Worm (Caenorhabditis elegans) whole organism, L2 larva: ENCODE results near the gene mdt-19.

ENCODE experiments used
- C34F6.9 ChIP-seq: fragments of 150-350 bp; optimal IDR thresholded peaks from 2 replicates; lab custom pipeline; 2014; ENCODE audit warnings: missing biosample characterization, missing genetic modification characterization
- R02D3.7 ChIP-seq: fragments of 150-350 bp; optimal IDR thresholded peaks from 2 replicates; lab custom pipeline; 2014; ENCODE audit warnings: missing biosample characterization, missing genetic modification characterization
- Y55F3AM.14 ChIP-seq: fragments of 200-800 bp; sonication (Bioruptor generic); optimal IDR thresholded peaks from 2 replicates; lab custom pipeline; 2018; ENCODE audit warnings: mild to moderate bottlenecking, missing genetic modification characterization, missing compliant biosample characterization
- ZK546.5 ChIP-seq: sonication (generic microtip); optimal IDR thresholded peaks from 2 replicates; lab custom pipeline; 2017; ENCODE audit warnings: missing biosample characterization, missing genetic modification characterization
- alr-1 ChIP-seq: fragments of 150-350 bp; optimal IDR thresholded peaks from 2 replicates; lab custom pipeline; 2014; ENCODE audit warnings: missing biosample characterization, missing genetic modification characterization
- aly-2 ChIP-seq: fragments of 150-350 bp; optimal IDR thresholded peaks from 2 replicates; lab custom pipeline; 2014; ENCODE audit warnings: missing biosample characterization, missing genetic modification characterization
- ama-1 ChIP-seq: fragments of 150-350 bp; optimal IDR thresholded peaks from 2 replicates; lab custom pipeline; 2018; ENCODE audit warnings: inconsistent platforms
- blmp-1 ChIP-seq: sonication (generic microtip); optimal IDR thresholded peaks from 2 replicates; lab custom pipeline; 2017; ENCODE audit warnings: missing genetic modification characterization, mild to moderate bottlenecking, missing compliant biosample characterization, antibody characterized with exemption, moderate library complexity; ENCODE audit not compliant: insufficient read depth
- ceh-16 ChIP-seq: fragments of 150-350 bp; optimal IDR thresholded peaks from 2 replicates; lab custom pipeline; 2014; ENCODE audit warnings: missing biosample characterization, missing genetic modification characterization
- ceh-82 ChIP-seq: fragments of 150-350 bp; optimal IDR thresholded peaks from 2 replicates; lab custom pipeline; 2014; ENCODE audit warnings: missing biosample characterization, missing genetic modification characterization
- egl-27 ChIP-seq: sonication (generic microtip); optimal IDR thresholded peaks from 3 replicates; lab custom pipeline; 2017; ENCODE audit warnings: missing biosample characterization, missing genetic modification reagents, missing genetic modification characterization
- elt-1 ChIP-seq: fragments of 150-350 bp; optimal IDR thresholded peaks from 2 replicates; lab custom pipeline; 2014; ENCODE audit warnings: missing biosample characterization, missing genetic modification characterization
- elt-3 ChIP-seq: sonication (generic microtip); optimal IDR thresholded peaks from 2 replicates; lab custom pipeline; 2017; ENCODE audit warnings: missing biosample characterization, missing genetic modification characterization
- fos-1 ChIP-seq: fragments of 150-350 bp; optimal IDR thresholded peaks from 2 replicates; lab custom pipeline; 2014; ENCODE audit warnings: missing biosample characterization, missing genetic modification characterization
- gmeb-1 ChIP-seq: fragments of 150-350 bp; optimal IDR thresholded peaks from 2 replicates; lab custom pipeline; 2014; ENCODE audit warnings: missing biosample characterization, missing genetic modification characterization
- lin-13 ChIP-seq: fragments of 150-350 bp; optimal IDR thresholded peaks from 2 replicates; lab custom pipeline; 2014; ENCODE audit warnings: missing biosample characterization, missing genetic modification reagents, missing genetic modification characterization
- mab-5 ChIP-seq: fragments of 150-350 bp; optimal IDR thresholded peaks from 2 replicates; lab custom pipeline; 2014; ENCODE audit warnings: missing biosample characterization, missing genetic modification characterization
- mbf-1 ChIP-seq: sonication (generic microtip); optimal IDR thresholded peaks from 2 replicates; lab custom pipeline; 2017; ENCODE audit warnings: missing biosample characterization, missing genetic modification characterization
- mdl-1 ChIP-seq, 2 experiments: fragments of 150-350 bp in 1 of 2; sonication (generic microtip) in 1 of 2; optimal IDR thresholded peaks; 2 replicates each; lab custom pipeline; 2017; ENCODE audit warnings: missing biosample characterization in 2 of 2, missing genetic modification characterization in 2 of 2
- nhr-10 ChIP-seq: sonication (generic microtip); optimal IDR thresholded peaks from 2 replicates; lab custom pipeline; 2017; ENCODE audit warnings: missing biosample characterization, missing genetic modification characterization
- nhr-11 ChIP-seq: fragments of 150-350 bp; optimal IDR thresholded peaks from 2 replicates; lab custom pipeline; 2014; ENCODE audit warnings: missing biosample characterization, missing genetic modification characterization
- nhr-12 ChIP-seq: fragments of 150-350 bp; optimal IDR thresholded peaks from 2 replicates; lab custom pipeline; 2014; ENCODE audit warnings: missing biosample characterization, missing genetic modification characterization
- nhr-21 ChIP-seq: fragments of 150-350 bp; optimal IDR thresholded peaks from 2 replicates; lab custom pipeline; 2014; ENCODE audit warnings: missing biosample characterization, missing genetic modification characterization
- nhr-237 ChIP-seq: fragments of 150-350 bp; optimal IDR thresholded peaks from 2 replicates; lab custom pipeline; 2014; ENCODE audit warnings: missing biosample characterization, missing genetic modification characterization
- nhr-25 ChIP-seq: fragments of 150-350 bp; sonication (generic microtip); optimal IDR thresholded peaks from 3 replicates; lab custom pipeline; 2014; ENCODE audit warnings: missing biosample characterization, missing genetic modification characterization
- nhr-6 ChIP-seq: fragments of 150-350 bp; optimal IDR thresholded peaks from 2 replicates; lab custom pipeline; 2014; ENCODE audit warnings: missing biosample characterization, missing genetic modification characterization
- nhr-77 ChIP-seq: fragments of 150-350 bp; optimal IDR thresholded peaks from 2 replicates; lab custom pipeline; 2014; ENCODE audit warnings: missing biosample characterization, missing genetic modification characterization
- peb-1 ChIP-seq: fragments of 150-350 bp; optimal IDR thresholded peaks from 2 replicates; lab custom pipeline; 2014; ENCODE audit warnings: missing biosample characterization, missing genetic modification characterization
- sem-4 ChIP-seq: fragments of 150-350 bp; optimal IDR thresholded peaks from 2 replicates; lab custom pipeline; 2014; ENCODE audit warnings: missing biosample characterization, missing genetic modification reagents, missing genetic modification characterization
- skn-1 ChIP-seq: sonication (generic microtip); optimal IDR thresholded peaks from 2 replicates; lab custom pipeline; 2017; ENCODE audit warnings: missing biosample characterization, missing genetic modification characterization
- sma-3 ChIP-seq: sonication (generic microtip); optimal IDR thresholded peaks from 2 replicates; lab custom pipeline; 2016; ENCODE audit warnings: missing genetic modification reagents, missing genetic modification characterization, missing compliant biosample characterization
- snpc-4 ChIP-seq: fragments of 150-350 bp; optimal IDR thresholded peaks from 2 replicates; lab custom pipeline; 2014; ENCODE audit warnings: missing biosample characterization, missing genetic modification characterization
- unc-39 ChIP-seq: fragments of 150-350 bp; optimal IDR thresholded peaks from 2 replicates; lab custom pipeline; 2014; ENCODE audit warnings: missing biosample characterization, missing genetic modification characterization
- unc-55 ChIP-seq: fragments of 150-350 bp; sonication (generic microtip); optimal IDR thresholded peaks from 3 replicates; lab custom pipeline; 2014; ENCODE audit warnings: missing biosample characterization, missing genetic modification reagents, missing genetic modification characterization
- unc-62 ChIP-seq: fragments of 150-350 bp; optimal IDR thresholded peaks from 2 replicates; lab custom pipeline; 2014; ENCODE audit warnings: missing biosample characterization, missing genetic modification reagents, missing genetic modification characterization
- zag-1 ChIP-seq: fragments of 150-350 bp; optimal IDR thresholded peaks from 2 replicates; lab custom pipeline; 2014; ENCODE audit warnings: missing biosample characterization, missing genetic modification characterization
- ztf-11 ChIP-seq: sonication (generic microtip); optimal IDR thresholded peaks from 2 replicates; lab custom pipeline; 2017; ENCODE audit warnings: missing biosample characterization, missing genetic modification characterization
- ztf-4 ChIP-seq: fragments of 150-350 bp; optimal IDR thresholded peaks from 2 replicates; lab custom pipeline; 2014; ENCODE audit warnings: missing biosample characterization, missing genetic modification characterization

Gene mdt-19

DNA sequence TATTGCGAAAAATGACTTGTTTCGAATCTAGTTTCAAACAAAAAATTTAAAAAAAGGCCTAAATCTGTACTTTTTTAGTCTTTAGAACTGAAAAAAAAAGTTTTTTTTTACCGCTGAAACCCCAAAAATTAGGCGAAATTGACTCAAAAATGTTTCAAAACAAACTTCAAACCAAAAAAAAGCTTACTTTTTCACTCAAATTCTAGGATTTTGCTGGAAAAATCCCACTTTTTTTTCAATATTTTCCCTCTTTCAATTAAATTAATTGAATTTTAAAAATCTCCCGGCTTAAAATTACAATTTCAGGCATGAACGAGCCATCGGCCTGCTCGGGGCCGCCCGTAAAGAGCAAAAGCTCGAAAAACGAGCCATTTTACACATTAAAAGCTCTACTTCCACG lies at the start of gene mdt-19:
TSS of gene mdt-19 (plus strand) at position 301 of the 400 bp plus-strand sequence.
- TF ChIP-seq alr-1 (tag; lab: Kevin White, UChicago) (no peak), ama-1 (no peak), mbf-1 (tag; lab: Kevin White, UChicago) (no peak), mdl-1 (tag; optimal IDR thresholded peaks at IDR 0.05; lab: Kevin White, UChicago) (no peak)

DNA sequence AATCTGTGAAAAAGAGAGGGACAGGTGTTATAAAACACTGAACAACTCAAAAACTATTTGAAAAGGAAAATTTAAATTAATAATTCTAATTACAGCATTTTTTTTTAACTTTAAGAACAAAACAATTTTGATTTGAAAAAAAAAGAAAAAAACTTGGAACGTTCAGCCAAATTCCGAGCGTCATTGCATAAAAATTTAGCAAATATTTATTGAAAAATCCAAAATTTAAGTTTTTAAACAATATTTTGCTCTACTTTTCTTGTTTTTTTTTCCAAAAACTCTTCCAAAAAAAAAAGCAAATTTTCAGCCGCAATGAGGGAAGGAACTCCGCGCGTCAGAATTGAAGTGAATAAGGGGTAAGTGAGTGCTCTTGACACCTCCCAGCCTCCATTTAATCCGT lies 48.2 kb upstream of the mdt-19 start, which contains the start of gene feh-1:
TSS of gene feh-1 (plus strand) at position 301 of the 400 bp plus-strand sequence.
- TF ChIP-seq unc-62 (GFP tag; lab: Kevin White, UChicago) (no peak), ama-1 (no peak), elt-3 (tag; lab: Kevin White, UChicago) (no peak), skn-1 (no peak), nhr-11 (tag; lab: Kevin White, UChicago) (no peak), Y55F3AM.14 (GFP tag; lab: Kevin White, UChicago) (no peak), gmeb-1 (tag; lab: Kevin White, UChicago) (no peak), sma-3 (GFP tag; lab: Kevin White, UChicago) (no peak), zag-1 (tag; lab: Kevin White, UChicago) (no peak), elt-1 (tag; lab: Kevin White, UChicago) (no peak), nhr-25 (tag; lab: Kevin White, UChicago) (no peak), unc-55 (GFP tag; lab: Kevin White, UChicago) (no peak), mab-5 (tag; lab: Kevin White, UChicago) (no peak), peb-1 (tag; lab: Kevin White, UChicago) (no peak), ZK546.5 (no peak), nhr-6 (no peak), nhr-10 (no peak)
- TF ChIP-seq, all 48 proteins: peak for 0

DNA sequence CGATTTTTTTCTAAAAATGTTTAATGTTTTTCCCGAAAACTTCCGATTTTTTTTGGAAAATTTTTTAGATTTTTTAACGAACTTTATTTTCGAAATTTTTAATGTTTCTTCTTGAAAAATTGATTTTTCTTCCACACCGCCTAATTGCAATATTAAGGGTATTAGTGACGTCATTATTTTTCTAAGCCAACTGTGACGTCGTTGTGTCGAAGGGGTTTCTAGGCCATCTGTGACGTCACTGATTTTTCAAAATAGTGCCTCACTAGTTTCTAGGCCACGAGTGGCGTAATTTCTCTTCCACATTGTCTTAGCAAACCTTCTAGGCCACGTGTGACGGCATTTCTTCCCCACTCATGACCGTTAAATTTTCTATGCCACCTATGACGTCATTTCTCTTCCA lies 45.9 kb upstream of the mdt-19 start:
- TF ChIP-seq fos-1 (tag; lab: Kevin White, UChicago) (no peak), unc-62 (GFP tag; lab: Kevin White, UChicago) (no peak), ceh-16 (tag; lab: Kevin White, UChicago) (no peak), mbf-1 (tag; lab: Kevin White, UChicago) (no peak), nhr-25 (tag; lab: Kevin White, UChicago) (no peak), nhr-12 (no peak), ceh-82 (no peak), elt-1 (tag; lab: Kevin White, UChicago) (no peak), R02D3.7 (tag; lab: Kevin White, UChicago) (no peak), nhr-21 (no peak), nhr-77 (no peak), ama-1 (no peak), unc-55 (GFP tag; lab: Kevin White, UChicago) (no peak), sem-4 (no peak), unc-39 (tag; lab: Kevin White, UChicago) (no peak), egl-27 (no peak), alr-1 (tag; lab: Kevin White, UChicago) (no peak), mab-5 (tag; lab: Kevin White, UChicago) (no peak), ztf-11 (tag; lab: Kevin White, UChicago) (no peak)

DNA sequence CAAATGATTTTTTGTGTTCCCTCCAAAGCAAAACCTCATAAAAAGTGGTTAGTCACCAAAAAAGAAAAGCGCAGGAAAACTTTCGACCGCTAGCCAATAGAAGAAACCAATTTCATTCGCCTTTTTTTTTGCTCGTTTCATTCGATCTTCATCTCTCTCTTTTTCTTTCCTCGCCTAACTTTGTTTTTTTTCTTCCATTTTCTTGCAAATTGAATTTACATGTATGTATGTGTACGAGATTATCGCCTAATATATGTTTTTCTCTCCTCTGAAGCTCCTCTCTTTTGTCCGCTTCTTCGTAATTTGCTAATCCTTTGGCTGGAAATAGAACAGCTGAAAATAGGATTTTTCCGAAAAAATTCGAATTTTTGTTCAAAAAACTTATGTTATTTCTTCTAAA lies 45.5 kb upstream of the mdt-19 start:
- TF ChIP-seq fos-1 (tag; lab: Kevin White, UChicago) (no peak), gmeb-1 (tag; lab: Kevin White, UChicago) (no peak), C34F6.9 (peak; percentile 33), mbf-1 (tag; lab: Kevin White, UChicago) (no peak)

DNA sequence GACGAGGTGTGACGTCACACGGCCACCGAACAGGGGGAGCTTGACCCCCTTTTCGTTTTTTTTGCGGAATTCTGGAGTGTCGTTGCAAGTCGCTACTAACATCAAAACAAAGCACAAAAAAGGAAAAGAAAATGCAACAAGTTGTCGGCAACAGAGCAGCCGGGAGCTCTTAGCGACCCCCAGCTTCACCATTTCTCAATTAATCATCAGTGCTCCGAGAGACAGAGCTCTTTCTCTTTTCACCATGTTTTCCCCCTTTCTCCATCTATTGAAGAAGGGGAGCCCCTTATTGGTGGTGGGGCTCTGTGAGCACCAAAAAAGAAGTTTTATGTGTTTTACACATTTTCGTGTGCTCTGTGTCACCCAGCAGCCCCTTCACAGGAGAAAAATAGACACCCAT lies 44.3 kb upstream of the mdt-19 start:
- no peak for TF ChIP-seq sma-3 (GFP tag; lab: Kevin White, UChicago)
- TF ChIP-seq peb-1 (tag; lab: Kevin White, UChicago) = no peak
- no peak for TF ChIP-seq gmeb-1 (tag; lab: Kevin White, UChicago)
- TF ChIP-seq nhr-10 = no peak
- TF ChIP-seq nhr-25 (tag; lab: Kevin White, UChicago) = no peak

DNA sequence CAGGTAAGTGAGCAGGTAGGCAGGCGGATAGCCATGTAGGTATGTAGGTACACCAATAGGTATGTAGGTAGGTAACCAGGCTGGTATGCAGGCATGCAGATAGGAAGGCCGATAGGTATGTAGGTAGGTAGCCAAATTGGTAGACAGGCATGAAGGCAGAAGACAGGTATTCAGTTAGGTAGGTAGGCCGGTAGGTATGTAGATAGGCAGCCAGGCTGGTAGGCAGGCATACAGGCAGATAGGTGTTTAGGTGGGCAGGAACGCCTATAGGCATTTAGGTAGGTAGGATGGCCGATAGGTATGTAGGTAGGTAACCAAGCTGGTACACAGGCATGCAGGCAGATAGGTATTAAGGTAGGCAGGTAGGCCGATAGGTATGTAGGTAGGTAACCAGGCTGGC lies 37.1 kb upstream of the mdt-19 start:
- no peak for TF ChIP-seq ztf-4 (tag; lab: Kevin White, UChicago)
- no peak for TF ChIP-seq lin-13
- no peak for TF ChIP-seq nhr-25 (tag; lab: Kevin White, UChicago)
- no peak for TF ChIP-seq blmp-1 (tag; lab: Kevin White, UChicago)
- no peak for TF ChIP-seq aly-2 (tag; lab: Kevin White, UChicago)
- TF ChIP-seq nhr-237 (tag; lab: Kevin White, UChicago) = no peak
- TF ChIP-seq peb-1 (tag; lab: Kevin White, UChicago) = no peak
- no peak for TF ChIP-seq Y55F3AM.14 (GFP tag; lab: Kevin White, UChicago)
- no peak for TF ChIP-seq snpc-4
